Worm (Caenorhabditis elegans): ENCODE results near the gene dcaf-1.
"Not testable (repeated sequence)": the region's sequence is repeated elsewhere in the genome, so short reads cannot be mapped to it uniquely, and the experiment has no call there.

Gene dcaf-1

DNA sequence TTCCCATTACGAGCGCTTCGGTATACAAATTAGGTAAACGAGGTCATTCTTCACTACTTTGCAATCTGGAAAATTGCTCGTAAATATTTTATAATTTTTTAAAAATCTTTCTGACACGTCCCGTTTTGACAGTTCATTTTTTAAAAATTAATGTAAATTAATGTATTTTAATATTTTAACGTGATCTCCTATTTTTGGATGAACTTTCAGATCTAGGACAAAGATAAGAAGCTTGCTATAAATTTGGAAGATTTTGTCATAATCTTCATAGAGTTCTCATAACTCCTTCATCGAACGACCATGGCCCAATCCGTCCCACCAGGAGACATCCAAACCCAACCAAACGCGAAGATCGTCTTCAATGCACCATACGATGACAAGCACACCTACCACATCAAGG lies 17.8 kb downstream of the dcaf-1 start, which contains the start of gene msp-76:
Gene msp-76 (plus strand): TSS at position 301 of the 400 bp plus-strand sequence.
- not testable (repeated sequence) for TF ChIP-seq F10B5.3, daf-12, ZK546.5 (tag; optimal IDR thresholded peaks at IDR 0.05)

- no peak for TF ChIP-seq egl-27 (tag; optimal IDR thresholded peaks at IDR 0.05)
- no peak for TF ChIP-seq egl-43 (GFP tag; IDR thresholded peaks at IDR 0.05)
- TF ChIP-seq dpl-1 (GFP tag; optimal IDR thresholded peaks at IDR 0.05) = no peak
- no peak for TF ChIP-seq nhr-111 (GFP tag; optimal IDR thresholded peaks at IDR 0.05)
- no peak for TF ChIP-seq dmd-8 (GFP tag; IDR thresholded peaks at IDR 0.05)
Measured at ce11 chrIV:9683433-9683832, 23.1 kb downstream of the dcaf-1 start, which contains the start of the genes htas-1 and ZK1251.3. Gene htas-1, minus strand, starts transcription at chrIV:9683533. Gene ZK1251.3, plus strand, starts transcription at chrIV:9683658.

- TF ChIP-seq F37D6.2 (tag; optimal IDR thresholded peaks at IDR 0.05) (no peak), spr-1 (tag; optimal IDR thresholded peaks at IDR 0.05) (no peak), unc-39 (tag; optimal IDR thresholded peaks at IDR 0.05) (no peak), dpl-1 (GFP tag; optimal IDR thresholded peaks at IDR 0.05) (no peak), ctbp-1 (GFP tag; IDR thresholded peaks at IDR 0.05) (no peak), nhr-28 (tag; optimal IDR thresholded peaks at IDR 0.05) (peak; percentile 72), fkh-10 (GFP tag; optimal IDR thresholded peaks at IDR 0.05) (no peak), tra-1 (GFP tag; IDR thresholded peaks at IDR 0.05) (peak; percentile 62; the same call in 1 of the 2 replicates), nhr-25 (tag; optimal IDR thresholded peaks at IDR 0.05; ENCODE audit: borderline replicate concordance, insufficient read depth) (no peak), dve-1 (tag; optimal IDR thresholded peaks at IDR 0.05; ENCODE audit: insufficient read depth) (peak; percentile 76), daf-16 (GFP tag; optimal IDR thresholded peaks at IDR 0.05) (peak in 1 of 2 experiments; percentile 9), daf-16 (tag; optimal IDR thresholded peaks at IDR 0.05) (no peak), R02D3.7 (tag; optimal IDR thresholded peaks at IDR 0.05) (no peak), hlh-11 (tag; optimal IDR thresholded peaks at IDR 0.05) (peak; percentile 65), nhr-48 (tag; optimal IDR thresholded peaks at IDR 0.05) (peak; percentile 30), arid-1 (GFP tag; conservative IDR thresholded peaks at IDR 0.05) (no peak), dmd-6 (GFP tag; IDR thresholded peaks at IDR 0.05) (peak; percentile 93), madf-9 (GFP tag; conservative IDR thresholded peaks at IDR 0.05) (no peak), pqm-1 (tag; optimal IDR thresholded peaks at IDR 0.05) (peak; percentile 64), set-16 (GFP tag; IDR thresholded peaks at IDR 0.05) (no peak), T20F7.1 (GFP tag; optimal IDR thresholded peaks at IDR 0.05) (peak; percentile 40), pha-4 (GFP tag; IDR thresholded peaks at IDR 0.05) (no peak), pha-4 (tag; optimal IDR thresholded peaks at IDR 0.05) (no peak), lin-1 (GFP tag; IDR thresholded peaks at IDR 0.05) (peak; percentile 79; the same call in 1 of the 2 replicates), saeg-2 (GFP tag; IDR thresholded peaks at IDR 0.05) (no peak)
Measured at ce11 chrIV:9682514-9682913, 24.0 kb downstream of the dcaf-1 start, which contains the start of gene ins-7. Gene ins-7, minus strand, starts transcription at chrIV:9682845.

DNA sequence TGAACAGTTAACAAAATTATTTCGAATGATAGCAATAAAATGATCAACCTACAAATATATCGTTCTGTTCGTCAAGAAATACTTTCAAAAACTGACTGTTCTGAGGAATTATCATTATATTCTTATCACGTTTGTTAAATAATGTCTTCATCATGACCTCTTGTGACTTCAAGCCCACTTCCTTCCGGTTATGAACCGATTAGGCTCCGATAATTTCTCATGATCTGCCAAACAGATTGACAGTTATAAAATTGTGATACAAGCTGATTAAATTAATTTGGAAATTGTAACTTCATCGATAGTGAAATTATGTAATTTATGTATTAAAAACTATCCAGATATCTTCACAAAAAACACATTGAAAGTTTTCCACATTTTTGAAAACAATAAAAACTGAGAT lies 25.7 kb downstream of the dcaf-1 start, which contains the start of gene ins-8:
Gene ins-8 (minus strand): TSS at position 101 of the 400 bp plus-strand sequence.
- TF ChIP-seq R02D3.7 (tag; optimal IDR thresholded peaks at IDR 0.05) = no peak
- no peak for TF ChIP-seq ZK546.5 (tag; optimal IDR thresholded peaks at IDR 0.05)
- TF ChIP-seq ama-1 (optimal IDR thresholded peaks at IDR 0.05) = no peak
- TF ChIP-seq aha-1 (tag) = no peak
- TF ChIP-seq ceh-82 (tag; optimal IDR thresholded peaks at IDR 0.05) = no peak
- TF ChIP-seq aly-2 (tag; optimal IDR thresholded peaks at IDR 0.05) = no peak
- no peak for TF ChIP-seq ctbp-1 (GFP tag; IDR thresholded peaks at IDR 0.05)
- no peak for TF ChIP-seq lin-38 (GFP tag; IDR thresholded peaks at IDR 0.05)
- TF ChIP-seq dve-1 (tag; optimal IDR thresholded peaks at IDR 0.05; ENCODE audit: insufficient read depth) = no peak
- no peak for TF ChIP-seq lir-3 (tag; optimal IDR thresholded peaks at IDR 0.05)
- no peak for TF ChIP-seq tag-97 (GFP tag; IDR thresholded peaks at IDR 0.05)
- TF ChIP-seq F26F4.8 (GFP tag; conservative IDR thresholded peaks at IDR 0.05) = no peak
- no peak for TF ChIP-seq F44E2.7 (GFP tag; IDR thresholded peaks at IDR 0.05)
- TF ChIP-seq gei-8 (GFP tag; optimal IDR thresholded peaks at IDR 0.05) = no peak
- TF ChIP-seq daf-16 (GFP tag; optimal IDR thresholded peaks at IDR 0.05) = no peak
- TF ChIP-seq daf-16 (tag; optimal IDR thresholded peaks at IDR 0.05) = no peak
- TF ChIP-seq dmd-8 (GFP tag; IDR thresholded peaks at IDR 0.05) = no peak
- no peak for TF ChIP-seq D1046.2 (GFP tag; IDR thresholded peaks at IDR 0.05)
